Worm (Caenorhabditis elegans) whole organism, L4 larva: ENCODE data around the gene R08A2.7.

Source experiments
- F10B5.3 ChIP-seq: sonication (generic microtip); optimal IDR thresholded peaks from 2 replicates; lab custom pipeline; 2016; ENCODE audit warnings: mild to moderate bottlenecking, missing genetic modification characterization, missing compliant biosample characterization
- F49E8.2 ChIP-seq: sonication (generic microtip); optimal IDR thresholded peaks from 2 replicates; lab custom pipeline; 2016; ENCODE audit warnings: missing compliant biosample characterization, mild to moderate bottlenecking, missing genetic modification characterization, borderline replicate concordance
- R02D3.7 ChIP-seq: fragments of 150-350 bp; sonication (generic microtip); optimal IDR thresholded peaks from 3 replicates; lab custom pipeline; 2014; ENCODE audit warnings: missing biosample characterization, missing genetic modification characterization
- T20F7.1 ChIP-seq: fragments of 200-800 bp; sonication (Bioruptor generic); optimal IDR thresholded peaks from 2 replicates; lab custom pipeline; 2018; ENCODE audit warnings: mild to moderate bottlenecking, missing genetic modification characterization, missing compliant biosample characterization
- Y105C5A.15 ChIP-seq: fragments of 200-800 bp; sonication (Bioruptor generic); IDR thresholded peaks from 2 replicates; pipeline ENCODE4 v1.3.6; 2022; ENCODE audit warnings: missing genetic modification characterization, missing compliant biosample characterization
- Y48G9A.11 ChIP-seq: fragments of 200-800 bp; sonication (Bioruptor generic); IDR thresholded peaks from 2 replicates; pipeline ENCODE4 v1.3.6; 2022; ENCODE audit warnings: missing genetic modification reagents, missing genetic modification characterization, missing compliant biosample characterization
- ZK337.2 ChIP-seq: fragments of 200-800 bp; sonication (Bioruptor generic); IDR thresholded peaks from 2 replicates; pipeline ENCODE4 v1.3.6; 2022; ENCODE audit warnings: missing genetic modification reagents, missing genetic modification characterization, missing compliant biosample characterization
- aha-1 ChIP-seq: fragments of 150-350 bp; peaks from one replicate; lab custom pipeline; 2014; ENCODE audit warnings: missing biosample characterization, missing genetic modification characterization
- aly-2 ChIP-seq: sonication (generic microtip); optimal IDR thresholded peaks from 2 replicates; lab custom pipeline; 2018; ENCODE audit warnings: missing biosample characterization, missing genetic modification characterization
- ama-1 ChIP-seq: fragments of 150-350 bp; optimal IDR thresholded peaks from 2 replicates; lab custom pipeline; 2014; ENCODE audit warnings: inconsistent platforms, mixed read lengths
- arid-1 ChIP-seq: fragments of 200-800 bp; sonication (Bioruptor generic); conservative IDR thresholded peaks from 2 replicates; pipeline ENCODE4 v1.3.6; 2022; ENCODE audit warnings: missing genetic modification reagents, missing genetic modification characterization, missing compliant biosample characterization
- ceh-20 ChIP-seq: fragments of 200-800 bp; sonication (Bioruptor generic); IDR thresholded peaks from 2 replicates; pipeline ENCODE4 v1.3.6; 2022; ENCODE audit warnings: missing genetic modification reagents, missing genetic modification characterization, missing compliant biosample characterization
- ceh-28 ChIP-seq: fragments of 150-350 bp; optimal IDR thresholded peaks from 2 replicates; lab custom pipeline; 2014; ENCODE audit warnings: missing biosample characterization, missing genetic modification reagents, missing genetic modification characterization
- ceh-44 ChIP-seq: fragments of 200-800 bp; sonication (Bioruptor generic); IDR thresholded peaks from 2 replicates; pipeline ENCODE4 v1.3.6; 2022; ENCODE audit warnings: missing genetic modification reagents, missing genetic modification characterization, missing compliant biosample characterization
- ceh-62 ChIP-seq: sonication (generic microtip); optimal IDR thresholded peaks from 2 replicates; lab custom pipeline; 2017; ENCODE audit warnings: missing biosample characterization, missing genetic modification characterization
- daf-19 ChIP-seq: fragments of 200-800 bp; sonication (Bioruptor generic); conservative IDR thresholded peaks from 2 replicates; pipeline ENCODE4 v1.3.6; 2022; ENCODE audit warnings: missing genetic modification characterization, missing compliant biosample characterization
- daf-8 ChIP-seq: fragments of 200-800 bp; sonication (Bioruptor generic); IDR thresholded peaks from 2 replicates; pipeline ENCODE4 v1.3.6; 2022; ENCODE audit warnings: missing genetic modification characterization, missing compliant biosample characterization
- dmd-8 ChIP-seq: fragments of 200-800 bp; sonication (Bioruptor generic); IDR thresholded peaks from 2 replicates; pipeline ENCODE4 v1.3.6; 2022; ENCODE audit warnings: missing genetic modification characterization, missing compliant biosample characterization
- dmd-9 ChIP-seq: fragments of 200-800 bp; sonication (Bioruptor generic); IDR thresholded peaks from 2 replicates; pipeline ENCODE4 v1.3.6; 2022; ENCODE audit warnings: missing genetic modification reagents, missing genetic modification characterization, missing compliant biosample characterization
- dpl-1 ChIP-seq: fragments of 150-350 bp; optimal IDR thresholded peaks from 2 replicates; lab custom pipeline; 2014; ENCODE audit warnings: missing biosample characterization, missing genetic modification reagents, missing genetic modification characterization
- dve-1 ChIP-seq: sonication (generic microtip); optimal IDR thresholded peaks from 2 replicates; lab custom pipeline; 2017; ENCODE audit warnings: antibody characterized with exemption, mild to moderate bottlenecking, missing genetic modification characterization, missing compliant biosample characterization; ENCODE audit not compliant: insufficient read depth
- egl-27 ChIP-seq: sonication (generic microtip); optimal IDR thresholded peaks from 3 replicates; lab custom pipeline; 2017; ENCODE audit warnings: missing biosample characterization, missing genetic modification reagents, missing genetic modification characterization
- egl-43 ChIP-seq: fragments of 200-800 bp; sonication (Bioruptor generic); IDR thresholded peaks from 2 replicates; pipeline ENCODE4 v1.3.6; 2022; ENCODE audit warnings: missing genetic modification reagents, missing genetic modification characterization, missing compliant biosample characterization
- fkh-10 ChIP-seq: fragments of 150-350 bp; optimal IDR thresholded peaks from 2 replicates; lab custom pipeline; 2014; ENCODE audit warnings: missing biosample characterization, missing genetic modification reagents, missing genetic modification characterization
- fos-1 ChIP-seq: fragments of 150-350 bp; optimal IDR thresholded peaks from 2 replicates; lab custom pipeline; 2014; ENCODE audit warnings: missing biosample characterization, missing genetic modification characterization
- hif-1 ChIP-seq, 2 experiments: sonication (generic microtip); optimal IDR thresholded peaks; 2 replicates each; lab custom pipeline; 2016 to 2017; ENCODE audit warnings: missing compliant biosample characterization in 2 of 2, missing genetic modification characterization in 2 of 2, missing genetic modification reagents in 2 of 2, missing genotype in 2 of 2, mild to moderate bottlenecking in 1 of 2
- jun-1 ChIP-seq: fragments of 150-350 bp; optimal IDR thresholded peaks from 2 replicates; lab custom pipeline; 2014; ENCODE audit warnings: missing biosample characterization, missing genetic modification reagents, missing genetic modification characterization
- lim-7 ChIP-seq: fragments of 200-800 bp; sonication (Bioruptor generic); IDR thresholded peaks from 2 replicates; pipeline ENCODE4 v1.3.6; 2022; ENCODE audit warnings: missing genetic modification characterization, missing compliant biosample characterization
- lin-13 ChIP-seq: fragments of 150-350 bp; optimal IDR thresholded peaks from 2 replicates; lab custom pipeline; 2014; ENCODE audit warnings: missing biosample characterization, missing genetic modification reagents, missing genetic modification characterization
- madf-5 ChIP-seq, 2 experiments: fragments of 200-800 bp; sonication (Bioruptor generic); IDR thresholded peaks; 2 replicates each; pipeline ENCODE4 v1.3.6; 2022; ENCODE audit warnings: missing compliant biosample characterization in 2 of 2, missing genetic modification characterization in 2 of 2
- madf-9 ChIP-seq: fragments of 200-800 bp; sonication (Bioruptor generic); conservative IDR thresholded peaks from 2 replicates; pipeline ENCODE4 v1.3.6; 2022; ENCODE audit warnings: missing genetic modification reagents, missing genetic modification characterization, missing compliant biosample characterization
- mdl-1 ChIP-seq, 2 experiments: fragments of 150-350 bp in 1 of 2; sonication (generic microtip) in 1 of 2; optimal IDR thresholded peaks; 2 replicates each; lab custom pipeline; 2014 to 2017; ENCODE audit warnings: missing biosample characterization in 2 of 2, missing genetic modification characterization in 2 of 2
- mep-1 ChIP-seq: fragments of 150-350 bp; sonication (generic microtip); optimal IDR thresholded peaks from 3 replicates; lab custom pipeline; 2014; ENCODE audit warnings: missing biosample characterization, missing genetic modification characterization
- mes-2 ChIP-seq: sonication (generic microtip); optimal IDR thresholded peaks from 2 replicates; lab custom pipeline; 2016; ENCODE audit warnings: missing genotype, mild to moderate bottlenecking, missing genetic modification characterization, missing compliant biosample characterization; ENCODE audit not compliant: poor library complexity, severe bottlenecking
- nhr-102 ChIP-seq: sonication (generic microtip); optimal IDR thresholded peaks from 2 replicates; lab custom pipeline; 2016; ENCODE audit warnings: mild to moderate bottlenecking, missing genetic modification characterization, moderate library complexity, missing compliant biosample characterization
- nhr-111 ChIP-seq: fragments of 200-800 bp; sonication (Bioruptor generic); optimal IDR thresholded peaks from 2 replicates; lab custom pipeline; 2018; ENCODE audit warnings: mild to moderate bottlenecking, missing genetic modification characterization, missing compliant biosample characterization
- nhr-41 ChIP-seq: fragments of 200-800 bp; sonication (Bioruptor generic); IDR thresholded peaks from 2 replicates; pipeline ENCODE4 v1.3.6; 2022; ENCODE audit warnings: missing genetic modification reagents, missing genetic modification characterization, missing compliant biosample characterization
- pha-4 ChIP-seq, 2 experiments: fragments of 150-350 bp in 1 of 2; fragments of 200-800 bp in 1 of 2; sonication (Bioruptor generic) in 1 of 2; IDR thresholded peaks in 1 of 2; optimal IDR thresholded peaks in 1 of 2; 2 replicates each; pipeline versions ENCODE4 v1.3.6 to Lab custom; 2014 to 2022; ENCODE audit warnings: missing genetic modification characterization in 2 of 2, missing genetic modification reagents in 2 of 2, missing biosample characterization in 1 of 2, missing compliant biosample characterization in 1 of 2
- pqm-1 ChIP-seq: sonication (generic microtip); optimal IDR thresholded peaks from 2 replicates; lab custom pipeline; 2017; ENCODE audit warnings: missing biosample characterization, missing genetic modification characterization
- sdz-12 ChIP-seq: fragments of 200-800 bp; sonication (Bioruptor generic); optimal IDR thresholded peaks from 2 replicates; lab custom pipeline; 2018; ENCODE audit warnings: mild to moderate bottlenecking, missing genetic modification characterization, missing compliant biosample characterization
- set-16 ChIP-seq: fragments of 200-800 bp; sonication (Bioruptor generic); IDR thresholded peaks from 2 replicates; pipeline ENCODE4 v1.3.6; 2022; ENCODE audit warnings: missing genetic modification reagents, missing genetic modification characterization, missing compliant biosample characterization
- skn-1 ChIP-seq: fragments of 150-350 bp; optimal IDR thresholded peaks from 2 replicates; lab custom pipeline; 2014; ENCODE audit warnings: missing biosample characterization, missing genetic modification characterization
- snpc-4 ChIP-seq: fragments of 150-350 bp; optimal IDR thresholded peaks from 2 replicates; lab custom pipeline; 2014; ENCODE audit warnings: missing biosample characterization, missing genetic modification characterization
- spr-1 ChIP-seq: sonication (generic microtip); optimal IDR thresholded peaks from 2 replicates; lab custom pipeline; 2016; ENCODE audit warnings: mild to moderate bottlenecking, missing genetic modification characterization, missing compliant biosample characterization
- spr-3 ChIP-seq: fragments of 200-800 bp; sonication (Bioruptor generic); optimal IDR thresholded peaks from 2 replicates; lab custom pipeline; 2018; ENCODE audit warnings: mild to moderate bottlenecking, missing genetic modification characterization, missing compliant biosample characterization
- unc-39 ChIP-seq: sonication (generic microtip); optimal IDR thresholded peaks from 2 replicates; lab custom pipeline; 2017; ENCODE audit warnings: missing biosample characterization, missing genetic modification characterization
- vab-7 ChIP-seq: fragments of 200-800 bp; sonication (Bioruptor generic); IDR thresholded peaks from 2 replicates; pipeline ENCODE4 v1.3.6; 2022; ENCODE audit warnings: missing genetic modification reagents, missing genetic modification characterization, missing compliant biosample characterization

Gene R08A2.7

DNA sequence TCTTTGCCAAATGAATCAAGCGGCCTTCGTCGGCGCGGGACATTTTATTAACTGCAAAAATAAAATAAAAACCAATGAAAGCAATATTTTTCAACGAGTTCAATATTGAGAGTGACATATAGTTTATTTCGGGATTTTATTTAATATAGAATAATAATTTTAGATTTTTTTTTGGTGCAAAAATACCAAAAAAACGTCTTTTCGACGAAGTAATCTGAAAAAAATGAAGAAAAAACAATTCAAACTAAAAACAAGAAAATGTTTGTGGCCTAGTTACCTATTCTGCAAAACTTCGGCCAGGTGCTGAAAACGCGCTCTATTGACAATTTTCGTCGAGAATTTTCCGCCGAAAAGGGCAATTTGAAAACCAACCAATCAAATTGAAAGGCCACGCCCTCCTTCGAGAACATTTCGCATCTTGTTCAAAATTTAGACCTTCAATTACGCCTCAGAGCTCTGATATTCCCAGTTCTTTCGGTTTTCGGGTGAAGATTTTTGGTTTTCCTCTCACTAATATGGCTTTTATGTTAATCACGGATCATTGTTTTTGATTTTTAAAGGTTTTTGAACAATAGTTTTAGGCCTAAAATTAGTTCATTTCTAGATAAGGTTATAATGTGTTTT is 37.6 kb upstream of the R08A2.7 start, which contains the start of gene C47E8.4 (continued):
- TF ChIP-seq mes-2 (tag; lab: Kevin White, UChicago) (peak; percentile 99), dpl-1 (GFP tag; lab: Kevin White, UChicago) (peak; percentile 92), ceh-44 (GFP tag; lab: Robert Waterston, UW) (peak; percentile 72; the same call in 1 of the 2 replicates), R02D3.7 (no peak), sdz-12 (GFP tag; lab: Kevin White, UChicago) (peak; percentile 88), ceh-62 (no peak), pqm-1 (peak; percentile 26), nhr-102 (tag; lab: Kevin White, UChicago) (peak; percentile 97), egl-43 (GFP tag; lab: Robert Waterston, UW) (peak; percentile 89; the same call in 1 of the 2 replicates), madf-5 (GFP tag; IDR thresholded peaks at IDR 0.05; lab: Robert Waterston, UW) (peak; percentile 74 to 81; a peak in 2 of 4 replicates), vab-7 (GFP tag; lab: Robert Waterston, UW) (peak; percentile 69), lim-7 (GFP tag; lab: Robert Waterston, UW) (no peak), spr-3 (GFP tag; lab: Kevin White, UChicago) (peak; percentile 85), Y48G9A.11 (GFP tag; lab: Robert Waterston, UW) (peak; percentile 92), pha-4 (GFP tag; IDR thresholded peaks at IDR 0.05; lab: Robert Waterston, UW) (peak; percentile 94), pha-4 (tag; optimal IDR thresholded peaks at IDR 0.05; lab: Kevin White, UChicago) (peak; percentile 90), F49E8.2 (tag; lab: Kevin White, UChicago) (peak; percentile 95), jun-1 (tag; lab: Kevin White, UChicago) (peak; percentile 89), ZK337.2 (GFP tag; lab: Robert Waterston, UW) (peak; percentile 95), spr-1 (tag; lab: Kevin White, UChicago) (peak; percentile 93), hif-1 (tag; optimal IDR thresholded peaks at IDR 0.05; lab: Kevin White, UChicago) (peak; percentile 77 to 95), madf-9 (GFP tag; lab: Robert Waterston, UW) (peak; percentile 89), daf-19 (GFP tag; lab: Robert Waterston, UW) (no peak; the same call in 1 of the 2 replicates), dmd-9 (GFP tag; lab: Robert Waterston, UW) (peak; percentile 99), skn-1 (tag; lab: Kevin White, UChicago) (no peak), dmd-8 (GFP tag; lab: Robert Waterston, UW) (no peak), aly-2 (tag; lab: Kevin White, UChicago) (no peak), F10B5.3 (tag; lab: Kevin White, UChicago) (peak; percentile 92), fkh-10 (GFP tag; lab: Kevin White, UChicago) (peak; percentile 96), egl-27 (tag; lab: Kevin White, UChicago) (no peak), aha-1 (tag; lab: Kevin White, UChicago) (peak; percentile 99), unc-39 (tag; lab: Kevin White, UChicago) (no peak)

ce11 chrV:14686231-14687105 is 36.7 kb upstream of the R08A2.7 start:
- no peak for TF ChIP-seq aha-1 (tag; lab: Kevin White, UChicago)
- peak; percentile 84 for TF ChIP-seq ama-1 (lab: Kevin White, UChicago)
- TF ChIP-seq Y105C5A.15 (GFP tag; lab: Robert Waterston, UW): no peak
- TF ChIP-seq ceh-28: no peak
- TF ChIP-seq mdl-1 (tag; optimal IDR thresholded peaks at IDR 0.05; lab: Kevin White, UChicago): no peak
- no peak for TF ChIP-seq dmd-9 (GFP tag; lab: Robert Waterston, UW)
- no peak for TF ChIP-seq lin-13 (GFP tag; lab: Kevin White, UChicago)
- no peak for TF ChIP-seq fkh-10 (GFP tag; lab: Kevin White, UChicago)
- no peak for TF ChIP-seq T20F7.1 (GFP tag; lab: Kevin White, UChicago)
- no peak for TF ChIP-seq dve-1
- TF ChIP-seq nhr-41: no peak
- peak; percentile 21; the same call in 1 of the 2 replicates for TF ChIP-seq set-16 (GFP tag; lab: Robert Waterston, UW)
- no peak for TF ChIP-seq nhr-111 (GFP tag; lab: Kevin White, UChicago)
- no peak for TF ChIP-seq fos-1 (tag; lab: Kevin White, UChicago)
- TF ChIP-seq jun-1 (tag; lab: Kevin White, UChicago): no peak
- TF ChIP-seq ceh-20: no peak
- TF ChIP-seq daf-8 (GFP tag; lab: Robert Waterston, UW): no peak
- peak; percentile 27 for TF ChIP-seq mep-1 (tag; lab: Kevin White, UChicago)
- TF ChIP-seq arid-1 (GFP tag; lab: Robert Waterston, UW): no peak
- no peak for TF ChIP-seq snpc-4 (tag; lab: Kevin White, UChicago)
